Worm (Caenorhabditis elegans) whole organism, L1 larva: ENCODE measurements around the gene fbxb-25.

ENCODE experiments used
- C04F5.9 ChIP-seq: sonication (generic microtip); optimal IDR thresholded peaks from 2 replicates; lab custom pipeline; 2016; ENCODE audit warnings: missing genetic modification characterization, missing compliant biosample characterization
- C34B4.2 ChIP-seq: sonication (generic microtip); optimal IDR thresholded peaks from 2 replicates; lab custom pipeline; 2017; ENCODE audit warnings: mild to moderate bottlenecking, missing genetic modification characterization, missing compliant biosample characterization
- F16B12.6 ChIP-seq: fragments of 150-350 bp; optimal IDR thresholded peaks from 2 replicates; lab custom pipeline; 2014; ENCODE audit warnings: missing biosample characterization, missing genetic modification characterization
- aha-1 ChIP-seq: fragments of 150-350 bp; optimal IDR thresholded peaks from 2 replicates; lab custom pipeline; 2014; ENCODE audit warnings: missing biosample characterization, missing genetic modification characterization
- ceh-63 ChIP-seq: fragments of 200-800 bp; sonication (Bioruptor generic); optimal IDR thresholded peaks from 2 replicates; lab custom pipeline; 2018; ENCODE audit warnings: mild to moderate bottlenecking, missing genetic modification characterization, missing compliant biosample characterization
- ceh-82 ChIP-seq, 3 experiments: fragments of 150-350 bp in 1 of 3; sonication (generic microtip) in 2 of 3; optimal IDR thresholded peaks; 2 replicates each; lab custom pipeline; 2014 to 2017; ENCODE audit warnings: missing biosample characterization in 3 of 3, missing genetic modification characterization in 3 of 3
- ceh-88 ChIP-seq: fragments of 200-800 bp; sonication (Bioruptor generic); IDR thresholded peaks from 2 replicates; pipeline ENCODE4 v1.3.6; 2022; ENCODE audit warnings: missing genetic modification characterization, missing compliant biosample characterization
- efl-3 ChIP-seq: fragments of 200-800 bp; sonication (Bioruptor generic); optimal IDR thresholded peaks from 2 replicates; lab custom pipeline; 2018; ENCODE audit warnings: mild to moderate bottlenecking, missing genetic modification characterization, missing compliant biosample characterization
- egl-27 ChIP-seq, 2 experiments: fragments of 150-350 bp in 1 of 2; sonication (generic microtip); optimal IDR thresholded peaks; 3 replicates each; lab custom pipeline; 2017 to 2018; ENCODE audit warnings: missing biosample characterization in 2 of 2, missing genetic modification characterization in 2 of 2, missing genetic modification reagents in 2 of 2
- elt-3 ChIP-seq, 6 experiments: fragments of 150-350 bp in 1 of 6; sonication (generic microtip); optimal IDR thresholded peaks; 2 replicates each; lab custom pipeline; 2017 to 2018; ENCODE audit warnings: missing biosample characterization in 6 of 6, missing genetic modification characterization in 6 of 6, inconsistent platforms in 1 of 6
- hlh-17 ChIP-seq: fragments of 200-800 bp; sonication (Bioruptor generic); optimal IDR thresholded peaks from 2 replicates; lab custom pipeline; 2018; ENCODE audit warnings: missing genetic modification characterization, mild to moderate bottlenecking, missing compliant biosample characterization, moderate library complexity, borderline replicate concordance
- isw-1 ChIP-seq: fragments of 200-800 bp; sonication (Bioruptor generic); IDR thresholded peaks from 2 replicates; pipeline ENCODE4 v1.3.6; 2022; ENCODE audit warnings: missing genetic modification characterization, missing compliant biosample characterization
- jun-1 ChIP-seq: fragments of 150-350 bp; optimal IDR thresholded peaks from 2 replicates; lab custom pipeline; 2014; ENCODE audit warnings: missing biosample characterization, missing genetic modification reagents, missing genetic modification characterization
- lin-13 ChIP-seq: fragments of 150-350 bp; optimal IDR thresholded peaks from 2 replicates; lab custom pipeline; 2014; ENCODE audit warnings: missing biosample characterization, missing genetic modification reagents, missing genetic modification characterization
- lin-39 ChIP-seq: fragments of 150-350 bp; optimal IDR thresholded peaks from 2 replicates; lab custom pipeline; 2014; ENCODE audit warnings: missing biosample characterization, missing genetic modification reagents, missing genetic modification characterization
- lsy-2 ChIP-seq, 2 experiments: fragments of 150-350 bp; optimal IDR thresholded peaks; 2 replicates each; lab custom pipeline; 2014; ENCODE audit warnings: missing biosample characterization in 2 of 2, missing genetic modification characterization in 2 of 2
- mef-2 ChIP-seq: fragments of 150-350 bp; optimal IDR thresholded peaks from 2 replicates; lab custom pipeline; 2014; ENCODE audit warnings: missing biosample characterization, missing genetic modification characterization
- nhr-12 ChIP-seq: sonication (generic microtip); optimal IDR thresholded peaks from 2 replicates; lab custom pipeline; 2017; ENCODE audit warnings: missing biosample characterization, missing genetic modification characterization
- nhr-20 ChIP-seq: sonication (generic microtip); optimal IDR thresholded peaks from 2 replicates; lab custom pipeline; 2016; ENCODE audit warnings: mild to moderate bottlenecking, missing genetic modification characterization, missing compliant biosample characterization
- nhr-76 ChIP-seq: sonication (generic microtip); optimal IDR thresholded peaks from 2 replicates; lab custom pipeline; 2017; ENCODE audit warnings: missing biosample characterization, missing genetic modification characterization
- nhr-85 ChIP-seq: sonication (generic microtip); peaks from one replicate; lab custom pipeline; 2016; ENCODE audit warnings: missing genetic modification characterization, inconsistent platforms, missing compliant biosample characterization
- pag-3 ChIP-seq: sonication (generic microtip); optimal IDR thresholded peaks from 2 replicates; lab custom pipeline; 2017; ENCODE audit warnings: missing genetic modification characterization, mild to moderate bottlenecking, missing compliant biosample characterization, antibody characterized with exemption, borderline replicate concordance; ENCODE audit not compliant: insufficient read depth
- pax-3 ChIP-seq: fragments of 200-800 bp; sonication (Bioruptor generic); optimal IDR thresholded peaks from 2 replicates; lab custom pipeline; 2018; ENCODE audit warnings: mild to moderate bottlenecking, missing genetic modification characterization, moderate library complexity, missing compliant biosample characterization
- pqm-1 ChIP-seq: sonication (generic microtip); optimal IDR thresholded peaks from 3 replicates; lab custom pipeline; 2017; ENCODE audit warnings: missing biosample characterization, missing genetic modification characterization
- sox-4 ChIP-seq: sonication (generic microtip); optimal IDR thresholded peaks from 2 replicates; lab custom pipeline; 2016; ENCODE audit warnings: missing genetic modification characterization, missing compliant biosample characterization
- sptf-1 ChIP-seq: fragments of 150-350 bp; optimal IDR thresholded peaks from 2 replicates; lab custom pipeline; 2014; ENCODE audit warnings: missing biosample characterization, missing genetic modification characterization
- sup-37 ChIP-seq: fragments of 200-800 bp; sonication (Bioruptor generic); optimal IDR thresholded peaks from 2 replicates; lab custom pipeline; 2018; ENCODE audit warnings: mild to moderate bottlenecking, missing genetic modification characterization, missing compliant biosample characterization
- swsn-7 ChIP-seq: sonication (generic microtip); optimal IDR thresholded peaks from 2 replicates; lab custom pipeline; 2016; ENCODE audit warnings: missing genetic modification characterization, missing compliant biosample characterization
- tlp-1 ChIP-seq: fragments of 150-350 bp; optimal IDR thresholded peaks from 2 replicates; lab custom pipeline; 2014; ENCODE audit warnings: missing biosample characterization, missing genetic modification characterization
- unc-30 ChIP-seq: sonication (generic microtip); optimal IDR thresholded peaks from 2 replicates; lab custom pipeline; 2017; ENCODE audit warnings: missing biosample characterization, missing genetic modification characterization
- unc-62 ChIP-seq: fragments of 150-350 bp; optimal IDR thresholded peaks from 2 replicates; lab custom pipeline; 2014; ENCODE audit warnings: missing biosample characterization, missing genetic modification reagents, missing genetic modification characterization
- vab-15 ChIP-seq: sonication (generic microtip); optimal IDR thresholded peaks from 2 replicates; lab custom pipeline; 2017; ENCODE audit warnings: missing genotype, mild to moderate bottlenecking, missing genetic modification characterization, missing compliant biosample characterization
- xbp-1 ChIP-seq: sonication (generic microtip); optimal IDR thresholded peaks from 2 replicates; lab custom pipeline; 2016; ENCODE audit warnings: missing genetic modification characterization, missing compliant biosample characterization
- zag-1 ChIP-seq: fragments of 150-350 bp; optimal IDR thresholded peaks from 2 replicates; lab custom pipeline; 2014; ENCODE audit warnings: missing biosample characterization, missing genetic modification characterization
- ztf-4 ChIP-seq: fragments of 150-350 bp; optimal IDR thresholded peaks from 2 replicates; lab custom pipeline; 2014; ENCODE audit warnings: missing biosample characterization, missing genetic modification characterization

fbxb-25 gene

ce11 chrII:1709959-1710358 lies 26.1 kb downstream of the fbxb-25 start, which contains the start of gene fbxa-184:
Gene fbxa-184, plus strand, starts transcription at chrII:1710259.
- no peak for TF ChIP-seq jun-1 (tag; lab: Kevin White, UChicago)
- TF ChIP-seq lin-13: no peak
- TF ChIP-seq aha-1: no peak
- no peak for TF ChIP-seq nhr-85 (tag; lab: Kevin White, UChicago)
- TF ChIP-seq lin-39 (tag; lab: Kevin White, UChicago): no peak
- no peak for TF ChIP-seq nhr-20 (tag; lab: Kevin White, UChicago)
- TF ChIP-seq C04F5.9 (tag; lab: Kevin White, UChicago): no peak
- no peak for TF ChIP-seq ztf-4
- no peak for TF ChIP-seq ceh-88 (GFP tag; lab: Robert Waterston, UW)
- no peak for TF ChIP-seq isw-1 (GFP tag; lab: Robert Waterston, UW)
- no peak for TF ChIP-seq F16B12.6
- TF ChIP-seq zag-1 (tag; lab: Kevin White, UChicago): no peak
- TF ChIP-seq sptf-1 (tag; lab: Kevin White, UChicago): no peak
- TF ChIP-seq C34B4.2: no peak
- TF ChIP-seq unc-30 (tag; lab: Kevin White, UChicago): no peak
- no peak for TF ChIP-seq sox-4 (tag; lab: Kevin White, UChicago)
- no peak for TF ChIP-seq ceh-63 (GFP tag; lab: Kevin White, UChicago)
- TF ChIP-seq efl-3 (GFP tag; lab: Kevin White, UChicago): no peak
- no peak for TF ChIP-seq pax-3 (tag; lab: Kevin White, UChicago)

- TF ChIP-seq xbp-1 (tag; lab: Kevin White, UChicago) (no peak), hlh-17 (no peak), elt-3 (tag; optimal IDR thresholded peaks at IDR 0.05; lab: Kevin White, UChicago) (no peak), unc-30 (tag; lab: Kevin White, UChicago) (no peak), tlp-1 (tag; lab: Kevin White, UChicago) (no peak)
- TF ChIP-seq, all 84 proteins: peak for 0
These were observed 29.1 kb downstream of the fbxb-25 start, which contains the start of gene btb-7 for ce11 chrII:1712938-1713337. Gene btb-7, plus strand, starts transcription at chrII:1713238.

ce11 chrII:1714772-1715353 lies 31.0 kb downstream of the fbxb-25 start, which contains the start of gene btb-6:
Gene btb-6, plus strand, starts transcription at chrII:1715303.
- TF ChIP-seq mef-2 (tag; lab: Kevin White, UChicago) (no peak), elt-3 (tag; optimal IDR thresholded peaks at IDR 0.05; lab: Kevin White, UChicago) (no peak), unc-62 (GFP tag; lab: Kevin White, UChicago) (no peak), isw-1 (GFP tag; lab: Robert Waterston, UW) (no peak), C34B4.2 (no peak), nhr-76 (tag; lab: Kevin White, UChicago) (no peak), swsn-7 (tag; lab: Kevin White, UChicago) (no peak), ceh-82 (tag; optimal IDR thresholded peaks at IDR 0.05; lab: Kevin White, UChicago) (no peak), lin-13 (no peak), lsy-2 (tag; optimal IDR thresholded peaks at IDR 0.05; lab: Kevin White, UChicago) (no peak), egl-27 (tag; optimal IDR thresholded peaks at IDR 0.05; lab: Kevin White, UChicago) (no peak), sox-4 (tag; lab: Kevin White, UChicago) (no peak), nhr-20 (tag; lab: Kevin White, UChicago) (no peak)

- TF ChIP-seq lin-39 (tag; lab: Kevin White, UChicago): no peak
- no peak for TF ChIP-seq vab-15 (tag; lab: Kevin White, UChicago)
- TF ChIP-seq nhr-12 (tag; lab: Kevin White, UChicago): no peak
- TF ChIP-seq elt-3 (tag; optimal IDR thresholded peaks at IDR 0.05; lab: Kevin White, UChicago): no peak
- TF ChIP-seq pqm-1: no peak
- no peak for TF ChIP-seq pag-3 (tag; lab: Kevin White, UChicago)
- TF ChIP-seq nhr-20 (tag; lab: Kevin White, UChicago): no peak
- TF ChIP-seq sup-37 (GFP tag; lab: Kevin White, UChicago): no peak
These were observed 35.3 kb downstream of the fbxb-25 start, which contains the start of gene fbxb-48 for ce11 chrII:1719153-1719552. Gene fbxb-48, minus strand, starts transcription at chrII:1719253.
